Worm (Caenorhabditis elegans) whole organism, L1 larva: ENCODE results near the gene exos-4.2.

Experiments
- C04F5.9 ChIP-seq: sonication (generic microtip); optimal IDR thresholded peaks from 2 replicates; lab custom pipeline; 2016; ENCODE audit warnings: missing genetic modification characterization, missing compliant biosample characterization
- C34B4.2 ChIP-seq: sonication (generic microtip); optimal IDR thresholded peaks from 2 replicates; lab custom pipeline; 2017; ENCODE audit warnings: mild to moderate bottlenecking, missing genetic modification characterization, missing compliant biosample characterization
- F16B12.6 ChIP-seq: fragments of 150-350 bp; optimal IDR thresholded peaks from 2 replicates; lab custom pipeline; 2014; ENCODE audit warnings: missing biosample characterization, missing genetic modification characterization
- aha-1 ChIP-seq: fragments of 150-350 bp; optimal IDR thresholded peaks from 2 replicates; lab custom pipeline; 2014; ENCODE audit warnings: missing biosample characterization, missing genetic modification characterization
- aly-2 ChIP-seq: fragments of 150-350 bp; optimal IDR thresholded peaks from 2 replicates; lab custom pipeline; 2014; ENCODE audit warnings: missing biosample characterization, missing genetic modification characterization
- ama-1 ChIP-seq: fragments of 150-350 bp; optimal IDR thresholded peaks from 2 replicates; lab custom pipeline; 2014
- blmp-1 ChIP-seq: fragments of 150-350 bp; optimal IDR thresholded peaks from 2 replicates; lab custom pipeline; 2014; ENCODE audit warnings: missing biosample characterization, missing genetic modification characterization
- ceh-8 ChIP-seq: fragments of 200-800 bp; sonication (Bioruptor generic); optimal IDR thresholded peaks from 2 replicates; lab custom pipeline; 2018; ENCODE audit warnings: mild to moderate bottlenecking, missing genetic modification characterization, moderate library complexity, missing compliant biosample characterization
- ceh-90 ChIP-seq: sonication (generic microtip); optimal IDR thresholded peaks from 2 replicates; lab custom pipeline; 2016; ENCODE audit warnings: missing genetic modification characterization, missing compliant biosample characterization
- ces-1 ChIP-seq: fragments of 150-350 bp; optimal IDR thresholded peaks from 2 replicates; lab custom pipeline; 2014; ENCODE audit warnings: missing biosample characterization, missing genetic modification reagents, missing genetic modification characterization
- dpl-1 ChIP-seq, 3 experiments: fragments of 150-350 bp in 2 of 3; sonication (generic microtip) in 1 of 3; optimal IDR thresholded peaks; 2 replicates each; lab custom pipeline; 2014 to 2017; ENCODE audit warnings: missing biosample characterization in 3 of 3, missing genetic modification characterization in 3 of 3, missing genetic modification reagents in 3 of 3
- dsc-1 ChIP-seq: sonication (generic microtip); optimal IDR thresholded peaks from 2 replicates; lab custom pipeline; 2016; ENCODE audit warnings: mild to moderate bottlenecking, missing genetic modification characterization, missing compliant biosample characterization
- efl-1 ChIP-seq, 4 experiments: fragments of 150-350 bp; optimal IDR thresholded peaks in 3 of 4; peaks in 1 of 4; 1 replicate in 1 of 4; 2 replicates in 3 of 4; lab custom pipeline; 2014; ENCODE audit warnings: missing biosample characterization in 2 of 4, missing genetic modification characterization in 2 of 4, missing genetic modification reagents in 2 of 4
- egl-27 ChIP-seq, 2 experiments: fragments of 150-350 bp in 1 of 2; sonication (generic microtip); optimal IDR thresholded peaks; 3 replicates each; lab custom pipeline; 2017 to 2018; ENCODE audit warnings: missing biosample characterization in 2 of 2, missing genetic modification characterization in 2 of 2, missing genetic modification reagents in 2 of 2
- fkh-10 ChIP-seq: sonication (generic microtip); optimal IDR thresholded peaks from 2 replicates; lab custom pipeline; 2017; ENCODE audit warnings: missing biosample characterization, missing genetic modification reagents, missing genetic modification characterization
- fos-1 ChIP-seq: fragments of 150-350 bp; optimal IDR thresholded peaks from 2 replicates; lab custom pipeline; 2014; ENCODE audit warnings: missing biosample characterization, missing genetic modification characterization
- grh-1 ChIP-seq: fragments of 200-800 bp; sonication (Bioruptor generic); IDR thresholded peaks from 2 replicates; pipeline ENCODE4 v1.3.6; 2022; ENCODE audit warnings: missing genetic modification reagents, missing genetic modification characterization, missing compliant biosample characterization
- hlh-17 ChIP-seq: fragments of 200-800 bp; sonication (Bioruptor generic); optimal IDR thresholded peaks from 2 replicates; lab custom pipeline; 2018; ENCODE audit warnings: missing genetic modification characterization, mild to moderate bottlenecking, missing compliant biosample characterization, moderate library complexity, borderline replicate concordance
- jun-1 ChIP-seq: fragments of 150-350 bp; optimal IDR thresholded peaks from 2 replicates; lab custom pipeline; 2014; ENCODE audit warnings: missing biosample characterization, missing genetic modification reagents, missing genetic modification characterization
- lin-13 ChIP-seq: fragments of 150-350 bp; optimal IDR thresholded peaks from 2 replicates; lab custom pipeline; 2014; ENCODE audit warnings: missing biosample characterization, missing genetic modification reagents, missing genetic modification characterization
- lin-14 ChIP-seq: fragments of 200-800 bp; sonication (Bioruptor generic); optimal IDR thresholded peaks from 2 replicates; lab custom pipeline; 2018; ENCODE audit warnings: mild to moderate bottlenecking, missing genetic modification characterization, moderate library complexity, missing compliant biosample characterization
- lin-15B ChIP-seq: fragments of 150-350 bp; sonication (generic microtip); optimal IDR thresholded peaks from 3 replicates; lab custom pipeline; 2014; ENCODE audit warnings: missing biosample characterization, missing genetic modification characterization
- lsy-2 ChIP-seq, 2 experiments: fragments of 150-350 bp; optimal IDR thresholded peaks; 2 replicates each; lab custom pipeline; 2014; ENCODE audit warnings: missing biosample characterization in 2 of 2, missing genetic modification characterization in 2 of 2
- mdl-1 ChIP-seq, 2 experiments: fragments of 150-350 bp; optimal IDR thresholded peaks; 2 replicates each; lab custom pipeline; 2014 to 2017; ENCODE audit warnings: missing biosample characterization in 2 of 2, missing genetic modification characterization in 2 of 2, inconsistent platforms in 1 of 2
- mef-2 ChIP-seq: fragments of 150-350 bp; optimal IDR thresholded peaks from 2 replicates; lab custom pipeline; 2014; ENCODE audit warnings: missing biosample characterization, missing genetic modification characterization
- nhr-12 ChIP-seq: sonication (generic microtip); optimal IDR thresholded peaks from 2 replicates; lab custom pipeline; 2017; ENCODE audit warnings: missing biosample characterization, missing genetic modification characterization
- nhr-28 ChIP-seq: fragments of 150-350 bp; optimal IDR thresholded peaks from 2 replicates; lab custom pipeline; 2014; ENCODE audit warnings: missing biosample characterization, missing genetic modification characterization
- nhr-47 ChIP-seq: sonication (generic microtip); optimal IDR thresholded peaks from 2 replicates; lab custom pipeline; 2016; ENCODE audit warnings: mild to moderate bottlenecking, missing genetic modification characterization, moderate library complexity, missing compliant biosample characterization
- nhr-71 ChIP-seq: sonication (generic microtip); optimal IDR thresholded peaks from 2 replicates; lab custom pipeline; 2016; ENCODE audit warnings: mild to moderate bottlenecking, missing genetic modification characterization, moderate library complexity, missing compliant biosample characterization
- nhr-76 ChIP-seq: sonication (generic microtip); optimal IDR thresholded peaks from 2 replicates; lab custom pipeline; 2017; ENCODE audit warnings: missing biosample characterization, missing genetic modification characterization
- nhr-77 ChIP-seq: fragments of 150-350 bp; optimal IDR thresholded peaks from 2 replicates; lab custom pipeline; 2014; ENCODE audit warnings: missing biosample characterization, missing genetic modification characterization
- nhr-84 ChIP-seq: sonication (generic microtip); optimal IDR thresholded peaks from 2 replicates; lab custom pipeline; 2017; ENCODE audit warnings: missing biosample characterization, missing genetic modification characterization
- nhr-90 ChIP-seq: sonication (generic microtip); optimal IDR thresholded peaks from 2 replicates; lab custom pipeline; 2016; ENCODE audit warnings: mild to moderate bottlenecking, missing genetic modification characterization, missing compliant biosample characterization; ENCODE audit not compliant: poor library complexity
- pax-3 ChIP-seq: fragments of 200-800 bp; sonication (Bioruptor generic); optimal IDR thresholded peaks from 2 replicates; lab custom pipeline; 2018; ENCODE audit warnings: mild to moderate bottlenecking, missing genetic modification characterization, moderate library complexity, missing compliant biosample characterization
- pqm-1 ChIP-seq: sonication (generic microtip); optimal IDR thresholded peaks from 3 replicates; lab custom pipeline; 2017; ENCODE audit warnings: missing biosample characterization, missing genetic modification characterization
- rnt-1 ChIP-seq: sonication (generic microtip); optimal IDR thresholded peaks from 2 replicates; lab custom pipeline; 2016; ENCODE audit warnings: mild to moderate bottlenecking, missing genetic modification characterization, moderate library complexity, missing compliant biosample characterization
- skn-1 ChIP-seq: fragments of 150-350 bp; optimal IDR thresholded peaks from 2 replicates; lab custom pipeline; 2014; ENCODE audit warnings: missing biosample characterization, missing genetic modification characterization
- snpc-4 ChIP-seq: fragments of 150-350 bp; optimal IDR thresholded peaks from 2 replicates; lab custom pipeline; 2014; ENCODE audit warnings: missing biosample characterization, missing genetic modification characterization
- snu-23 ChIP-seq: sonication (generic microtip); optimal IDR thresholded peaks from 2 replicates; lab custom pipeline; 2016; ENCODE audit warnings: missing genetic modification characterization, missing compliant biosample characterization
- sox-4 ChIP-seq: sonication (generic microtip); optimal IDR thresholded peaks from 2 replicates; lab custom pipeline; 2016; ENCODE audit warnings: missing genetic modification characterization, missing compliant biosample characterization
- sptf-1 ChIP-seq: fragments of 150-350 bp; optimal IDR thresholded peaks from 2 replicates; lab custom pipeline; 2014; ENCODE audit warnings: missing biosample characterization, missing genetic modification characterization
- swsn-7 ChIP-seq: sonication (generic microtip); optimal IDR thresholded peaks from 2 replicates; lab custom pipeline; 2016; ENCODE audit warnings: missing genetic modification characterization, missing compliant biosample characterization
- tbx-2 ChIP-seq: sonication (generic microtip); optimal IDR thresholded peaks from 2 replicates; lab custom pipeline; 2016; ENCODE audit warnings: missing genetic modification characterization, missing compliant biosample characterization
- tlp-1 ChIP-seq: fragments of 150-350 bp; optimal IDR thresholded peaks from 2 replicates; lab custom pipeline; 2014; ENCODE audit warnings: missing biosample characterization, missing genetic modification characterization
- unc-30 ChIP-seq: sonication (generic microtip); optimal IDR thresholded peaks from 2 replicates; lab custom pipeline; 2017; ENCODE audit warnings: missing biosample characterization, missing genetic modification characterization
- unc-62 ChIP-seq: fragments of 150-350 bp; optimal IDR thresholded peaks from 2 replicates; lab custom pipeline; 2014; ENCODE audit warnings: missing biosample characterization, missing genetic modification reagents, missing genetic modification characterization
- unc-98 ChIP-seq: fragments of 200-800 bp; sonication (Bioruptor generic); IDR thresholded peaks from 2 replicates; pipeline ENCODE4 v1.3.6; 2022; ENCODE audit warnings: missing genetic modification characterization, missing compliant biosample characterization
- vab-15 ChIP-seq: sonication (generic microtip); optimal IDR thresholded peaks from 2 replicates; lab custom pipeline; 2017; ENCODE audit warnings: missing genotype, mild to moderate bottlenecking, missing genetic modification characterization, missing compliant biosample characterization
- xbp-1 ChIP-seq: sonication (generic microtip); optimal IDR thresholded peaks from 2 replicates; lab custom pipeline; 2016; ENCODE audit warnings: missing genetic modification characterization, missing compliant biosample characterization

The exos-4.2 gene

ce11 chrIII:843999-844398 is 16.0 kb upstream of the exos-4.2 start (continued):
- TF ChIP-seq sptf-1 (no peak), unc-30 (tag; lab: Kevin White, UChicago) (no peak), lin-14 (GFP tag; lab: Kevin White, UChicago) (peak; percentile 91), nhr-90 (no peak), aly-2 (tag; lab: Kevin White, UChicago) (no peak), F16B12.6 (tag; lab: Kevin White, UChicago) (no peak), vab-15 (tag; lab: Kevin White, UChicago) (no peak), hlh-17 (no peak), C04F5.9 (tag; lab: Kevin White, UChicago) (no peak), ces-1 (GFP tag; lab: Kevin White, UChicago) (no peak), nhr-71 (tag; lab: Kevin White, UChicago) (peak; percentile 44), ceh-90 (tag; lab: Kevin White, UChicago) (no peak), lin-13 (GFP tag; lab: Kevin White, UChicago) (no peak), nhr-76 (no peak), swsn-7 (no peak)

ce11 chrIII:844577-844976 is 15.4 kb upstream of the exos-4.2 start:
- TF ChIP-seq pax-3 (tag; lab: Kevin White, UChicago) (no peak), lin-14 (GFP tag; lab: Kevin White, UChicago) (no peak), rnt-1 (tag; lab: Kevin White, UChicago) (peak; percentile 39), sox-4 (no peak), tbx-2 (no peak), fos-1 (tag; lab: Kevin White, UChicago) (no peak), egl-27 (tag; optimal IDR thresholded peaks at IDR 0.05; lab: Kevin White, UChicago) (no peak), lsy-2 (tag; optimal IDR thresholded peaks at IDR 0.05; lab: Kevin White, UChicago) (peak in 1 of 2 experiments; percentile 4), efl-1 (optimal IDR thresholded peaks at IDR 0.05; lab: Kevin White, UChicago) (no peak), efl-1 (GFP tag; optimal IDR thresholded peaks at IDR 0.05 in 1 of 2; lab: Kevin White, UChicago) (peak in 1 of 2 experiments; percentile 92), nhr-12 (tag; lab: Kevin White, UChicago) (no peak)

- TF ChIP-seq mdl-1 (tag; optimal IDR thresholded peaks at IDR 0.05; lab: Kevin White, UChicago) = peak in 1 of 2 experiments; percentile 43
- no peak for TF ChIP-seq snpc-4 (tag; lab: Kevin White, UChicago)
- no peak for TF ChIP-seq lin-13 (GFP tag; lab: Kevin White, UChicago)
- TF ChIP-seq C04F5.9 (tag; lab: Kevin White, UChicago) = no peak
- no peak for TF ChIP-seq lin-14 (GFP tag; lab: Kevin White, UChicago)
- TF ChIP-seq dsc-1 = peak; percentile 29
- TF ChIP-seq ceh-8 (GFP tag; lab: Kevin White, UChicago) = no peak
- peak; percentile 73 for TF ChIP-seq nhr-90
- no peak for TF ChIP-seq tlp-1 (tag; lab: Kevin White, UChicago)
- TF ChIP-seq pax-3 (tag; lab: Kevin White, UChicago) = no peak
- peak; percentile 23 for TF ChIP-seq blmp-1 (tag; lab: Kevin White, UChicago)
- TF ChIP-seq lsy-2 (tag; optimal IDR thresholded peaks at IDR 0.05; lab: Kevin White, UChicago) = peak; percentile 40 to 70
- TF ChIP-seq sptf-1 = no peak
- peak; percentile 85 to 91 (median 89) for TF ChIP-seq dpl-1 (GFP tag; optimal IDR thresholded peaks at IDR 0.05; lab: Kevin White, UChicago)
- TF ChIP-seq lin-15B (tag; lab: Kevin White, UChicago) = peak; percentile 21
- TF ChIP-seq jun-1 (tag; lab: Kevin White, UChicago) = no peak
- TF ChIP-seq nhr-77 (tag; lab: Kevin White, UChicago) = no peak
- no peak for TF ChIP-seq aha-1 (tag; lab: Kevin White, UChicago)
- TF ChIP-seq unc-98 = no peak
- peak; percentile 11 for TF ChIP-seq fos-1 (tag; lab: Kevin White, UChicago)
- TF ChIP-seq grh-1 (GFP tag; lab: Robert Waterston, UW) = no peak
- TF ChIP-seq unc-30 (tag; lab: Kevin White, UChicago) = no peak
- no peak for TF ChIP-seq fkh-10 (GFP tag; lab: Kevin White, UChicago)
- TF ChIP-seq vab-15 (tag; lab: Kevin White, UChicago) = no peak
- TF ChIP-seq mef-2 (tag; lab: Kevin White, UChicago) = no peak
- TF ChIP-seq unc-62 (GFP tag; lab: Kevin White, UChicago) = no peak
- TF ChIP-seq snu-23 (GFP tag; lab: Kevin White, UChicago) = peak; percentile 69
- TF ChIP-seq nhr-84 (tag; lab: Kevin White, UChicago) = no peak
- TF ChIP-seq efl-1 (optimal IDR thresholded peaks at IDR 0.05; lab: Kevin White, UChicago) = peak; percentile 90 to 94
- TF ChIP-seq efl-1 (GFP tag; optimal IDR thresholded peaks at IDR 0.05 in 1 of 2; lab: Kevin White, UChicago) = peak; percentile 93 to 99
- TF ChIP-seq xbp-1 (tag; lab: Kevin White, UChicago) = peak; percentile 19
- peak; percentile 71 for TF ChIP-seq nhr-47
- TF ChIP-seq C34B4.2 (tag; lab: Kevin White, UChicago) = no peak
- no peak for TF ChIP-seq aly-2 (tag; lab: Kevin White, UChicago)
- TF ChIP-seq ama-1 (lab: Kevin White, UChicago) = no peak
- TF ChIP-seq nhr-28 = no peak
- TF ChIP-seq skn-1 (tag; lab: Kevin White, UChicago) = peak; percentile 7
- no peak for TF ChIP-seq pqm-1 (tag; lab: Kevin White, UChicago)
Observed at ce11 chrIII:845485-845884, 14.5 kb upstream of the exos-4.2 start, which contains the start of gene K02F3.2. Gene K02F3.2, plus strand, starts transcription at chrIII:845841.
